Worm (Caenorhabditis elegans): ENCODE data around the gene ehn-3.

DNA sequence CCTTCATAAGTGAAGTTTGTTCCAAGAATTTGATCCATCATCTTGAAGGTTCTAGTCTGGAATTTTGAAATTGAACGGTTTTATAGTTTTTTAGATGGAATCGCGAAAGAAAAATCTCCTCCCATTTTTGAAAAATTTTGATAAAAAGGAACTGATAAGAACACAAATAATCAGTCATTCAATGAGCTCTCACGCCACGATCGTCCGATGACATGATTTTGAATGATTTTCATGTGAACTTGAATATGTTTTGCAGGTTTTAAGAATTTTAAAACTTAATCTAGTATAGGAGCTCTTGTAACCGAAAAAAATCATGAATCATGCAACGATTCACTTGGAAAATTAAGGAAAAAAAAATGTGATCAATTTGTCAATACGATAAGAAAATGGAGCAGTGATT lies 42.0 kb downstream of the ehn-3 start, which contains the start of gene elo-5:
- no peak for TF ChIP-seq lin-13 (GFP tag; optimal IDR thresholded peaks at IDR 0.05)
- no peak for TF ChIP-seq mdl-1 (tag; optimal IDR thresholded peaks at IDR 0.05)
- TF ChIP-seq unc-39 (tag; optimal IDR thresholded peaks at IDR 0.05): no peak
- no peak for TF ChIP-seq nhr-21 (tag; optimal IDR thresholded peaks at IDR 0.05)
- no peak for TF ChIP-seq nhr-129 (tag; optimal IDR thresholded peaks at IDR 0.05)
- TF ChIP-seq dmd-4 (tag; optimal IDR thresholded peaks at IDR 0.05): no peak
- TF ChIP-seq mab-5 (tag; optimal IDR thresholded peaks at IDR 0.05): no peak
- no peak for TF ChIP-seq aly-2 (tag; optimal IDR thresholded peaks at IDR 0.05)
- TF ChIP-seq unc-62 (GFP tag; optimal IDR thresholded peaks at IDR 0.05): no peak
- no peak for TF ChIP-seq ztf-4 (tag; optimal IDR thresholded peaks at IDR 0.05)
- TF ChIP-seq snpc-4 (tag; optimal IDR thresholded peaks at IDR 0.05): no peak
- no peak for TF ChIP-seq elt-3 (tag; optimal IDR thresholded peaks at IDR 0.05)
- TF ChIP-seq sem-4 (tag; optimal IDR thresholded peaks at IDR 0.05): no peak
- no peak for TF ChIP-seq egl-27 (tag; optimal IDR thresholded peaks at IDR 0.05)
